Worm (Caenorhabditis elegans): ENCODE measurements around the gene adt-2.

- TF ChIP-seq skn-1 (tag; optimal IDR thresholded peaks at IDR 0.05) (no peak), R02D3.7 (tag; optimal IDR thresholded peaks at IDR 0.05) (no peak), elt-2 (tag; optimal IDR thresholded peaks at IDR 0.05) (peak; percentile 92), unc-62 (GFP tag; optimal IDR thresholded peaks at IDR 0.05) (no peak)
Observed at ce11 chrX:7578308-7578707, 7.7 kb upstream of the adt-2 start.

Data from whole organism, L3 larva.